Worm (Caenorhabditis elegans): Measurements from ENCODE around the gene R10E8.6.
"Not testable (repeated sequence)": the region's sequence is repeated elsewhere in the genome, so short reads cannot be mapped to it uniquely, and the experiment has no call there.

The R10E8.6 gene

ce11 chrV:18224353-18224752 lies 41.8 kb downstream of the R10E8.6 start, which contains the start of gene F16H6.10:
TSS of gene F16H6.10 (minus strand) at chrV:18224453.
- no peak for TF ChIP-seq lin-38 (GFP tag; IDR thresholded peaks at IDR 0.05)
- no peak for TF ChIP-seq ztf-7 (tag; optimal IDR thresholded peaks at IDR 0.05)
- no peak for TF ChIP-seq cey-2 (tag; optimal IDR thresholded peaks at IDR 0.05; ENCODE audit: borderline replicate concordance, insufficient read depth)
- TF ChIP-seq unc-130 (GFP tag; optimal IDR thresholded peaks at IDR 0.05) = no peak
- TF ChIP-seq set-16 (GFP tag; IDR thresholded peaks at IDR 0.05) = no peak
- TF ChIP-seq attf-4 (tag; optimal IDR thresholded peaks at IDR 0.05) = no peak
- TF ChIP-seq T26A8.4 (GFP tag; IDR thresholded peaks at IDR 0.05) = no peak
- TF ChIP-seq hif-1 (tag; optimal IDR thresholded peaks at IDR 0.05) = no peak
- TF ChIP-seq F10B5.3 (tag; optimal IDR thresholded peaks at IDR 0.05) = no peak
- TF ChIP-seq snpc-1.2 (GFP tag; IDR thresholded peaks at IDR 0.05) = no peak

- TF ChIP-seq dmd-6 (GFP tag; IDR thresholded peaks at IDR 0.05); dmd-8 (GFP tag; IDR thresholded peaks at IDR 0.05); lin-15B (tag; optimal IDR thresholded peaks at IDR 0.05): not testable (repeated sequence)
Observed at ce11 chrV:18216784-18217183, 49.4 kb downstream of the R10E8.6 start, which contains the start of gene F16H6.9. TSS of gene F16H6.9 (plus strand) at chrV:18217084.

- not testable (repeated sequence) for TF ChIP-seq daf-8 (GFP tag; IDR thresholded peaks at IDR 0.05); lir-3 (tag; optimal IDR thresholded peaks at IDR 0.05); F10B5.3 (tag; optimal IDR thresholded peaks at IDR 0.05)
Observed at ce11 chrV:18216175-18216574, 50.0 kb downstream of the R10E8.6 start, which contains the start of gene F16H6.8. TSS of gene F16H6.8 (minus strand) at chrV:18216275.

ce11 chrV:18212848-18213247 lies 53.3 kb downstream of the R10E8.6 start:
- TF ChIP-seq set-16 (GFP tag; IDR thresholded peaks at IDR 0.05) (peak; percentile 49; the same call in 1 of the 2 replicates), zag-1 (tag; optimal IDR thresholded peaks at IDR 0.05) (no peak), ztf-11 (tag; optimal IDR thresholded peaks at IDR 0.05) (no peak), saeg-2 (GFP tag; IDR thresholded peaks at IDR 0.05) (no peak), aha-1 (tag) (peak; percentile 90)
